Fruit fly (Drosophila melanogaster) S2 (cell line): ENCODE measurements around the gene arm.

Source experiments
- CG8478 ChIP-seq: fragments of >200 bp; optimal IDR thresholded peaks from 2 replicates; lab custom pipeline; 2018
- CTCF ChIP-seq, 2 experiments: fragments of >200 bp; optimal IDR thresholded peaks; 2 replicates each; lab custom pipeline; 2018

dm6 chrX:1947900-1948374, 47.5 kb upstream of the arm start:
- no peak for TF ChIP-seq CG8478 (lab: Kevin White, UChicago)
- TF ChIP-seq CTCF (optimal IDR thresholded peaks at IDR 0.05; lab: Kevin White, UChicago) = no peak
